Worm (Caenorhabditis elegans): ENCODE data around the gene F26F4.9.
A peak's percentile ranks its signal among the peaks of the same experiment; 100 is the strongest.
"Not testable (repeated sequence)": the region's sequence is repeated elsewhere in the genome, so short reads cannot be mapped to it uniquely, and the experiment has no call there.

The F26F4.9 gene

DNA sequence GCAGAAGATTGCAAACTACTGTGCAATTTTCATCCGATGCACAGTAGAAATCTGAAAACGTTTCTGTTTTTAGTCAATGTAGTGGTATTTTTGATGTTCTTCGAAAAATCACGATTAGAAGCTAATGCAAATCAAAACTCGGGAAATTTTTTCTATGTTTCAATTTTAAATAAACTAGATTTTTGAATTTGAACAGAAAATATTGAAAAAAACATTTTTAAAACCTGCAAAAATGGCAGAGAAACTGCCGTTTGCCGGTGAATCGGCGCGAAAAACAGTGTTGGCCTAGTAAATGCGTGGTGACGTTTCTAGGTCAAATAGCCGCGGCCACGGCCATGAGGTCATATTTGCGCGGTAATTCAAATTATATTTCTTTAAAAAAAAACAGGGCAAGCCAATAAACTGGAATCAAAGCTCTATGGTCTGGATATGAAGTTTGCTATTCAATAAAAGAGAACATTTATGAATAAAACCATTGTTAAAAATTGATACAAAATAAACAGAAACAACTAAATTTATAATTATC, 17.9 kb upstream of the F26F4.9 start, which contains the start of gene set-2 (continued):
- TF ChIP-seq ceh-34 (tag; optimal IDR thresholded peaks at IDR 0.05) (peak; percentile 34), odd-2 (tag; optimal IDR thresholded peaks at IDR 0.05) (no peak), nhr-232 (tag; optimal IDR thresholded peaks at IDR 0.05) (no peak), ceh-24 (tag; optimal IDR thresholded peaks at IDR 0.05) (no peak), ama-1 (optimal IDR thresholded peaks at IDR 0.05) (no peak), T23F11.4 (GFP tag; optimal IDR thresholded peaks at IDR 0.05) (no peak), rnt-1 (tag; optimal IDR thresholded peaks at IDR 0.05) (peak; percentile 55), ceh-31 (tag; optimal IDR thresholded peaks at IDR 0.05) (peak; percentile 93), ceh-14 (tag; optimal IDR thresholded peaks at IDR 0.05) (peak; percentile 34), pax-1 (tag; optimal IDR thresholded peaks at IDR 0.05) (no peak), C08G9.2 (tag; optimal IDR thresholded peaks at IDR 0.05) (peak; percentile 91)

DNA sequence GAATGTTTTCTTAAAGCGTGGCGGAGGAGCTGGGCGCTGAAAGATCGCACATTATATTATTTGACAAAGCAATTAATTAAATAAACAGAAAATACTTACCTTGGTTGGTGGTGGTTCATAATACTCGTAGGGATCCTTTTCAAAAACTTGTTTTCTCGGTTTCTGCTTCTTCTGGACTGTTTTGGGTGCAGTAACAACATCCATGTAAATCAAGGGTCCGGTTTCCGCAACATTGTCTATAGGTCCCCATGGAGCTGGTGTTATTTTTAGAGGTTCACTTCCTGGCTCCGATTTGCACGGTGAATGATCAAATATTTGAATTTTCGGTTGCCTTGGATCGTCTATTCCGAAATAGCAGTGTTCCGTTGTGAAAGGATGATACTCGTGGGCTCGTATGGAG, 11.8 kb upstream of the F26F4.9 start:
- TF ChIP-seq lin-11 (tag; optimal IDR thresholded peaks at IDR 0.05) (no peak), pha-4 (tag; optimal IDR thresholded peaks at IDR 0.05) (no peak), ceh-19 (GFP tag; optimal IDR thresholded peaks at IDR 0.05) (no peak), tbx-2 (tag; optimal IDR thresholded peaks at IDR 0.05) (no peak), unc-55 (GFP tag; optimal IDR thresholded peaks at IDR 0.05) (no peak), pros-1 (tag; optimal IDR thresholded peaks at IDR 0.05) (no peak), nhr-232 (tag; optimal IDR thresholded peaks at IDR 0.05) (no peak), K02D7.2 (tag; optimal IDR thresholded peaks at IDR 0.05) (no peak), fkh-10 (GFP tag; optimal IDR thresholded peaks at IDR 0.05) (no peak), nfya-1 (tag; optimal IDR thresholded peaks at IDR 0.05) (no peak), sdc-2 (tag; optimal IDR thresholded peaks at IDR 0.05) (no peak), tbx-7 (tag; optimal IDR thresholded peaks at IDR 0.05) (no peak), fax-1 (tag; optimal IDR thresholded peaks at IDR 0.05) (no peak), elt-2 (tag; optimal IDR thresholded peaks at IDR 0.05) (no peak)

DNA sequence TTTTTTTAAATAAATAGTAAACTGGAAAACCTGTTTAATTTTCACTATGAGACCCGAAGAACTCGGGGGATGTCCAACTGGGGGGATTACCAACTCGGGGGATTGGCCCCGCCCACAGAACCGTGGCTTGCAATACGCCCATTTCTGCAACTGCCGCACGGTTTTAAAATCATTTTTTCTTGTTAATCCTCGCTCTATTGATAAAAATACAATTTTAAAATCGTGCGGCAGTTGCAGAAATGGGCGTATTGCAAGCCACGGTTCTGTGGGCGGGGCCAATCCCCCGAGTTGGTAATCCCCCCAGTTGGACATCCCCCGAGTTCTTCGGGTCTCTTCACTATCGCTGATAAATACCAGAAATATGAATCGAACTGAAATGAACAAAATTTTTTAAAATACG, 9.7 kb upstream of the F26F4.9 start, which contains the start of gene mmab-1:
TSS of gene mmab-1 (minus strand) at position 95 of the 400 bp plus-strand sequence.
- TF ChIP-seq ceh-6 (GFP tag; optimal IDR thresholded peaks at IDR 0.05); hlh-6 (tag; optimal IDR thresholded peaks at IDR 0.05); fax-1 (tag; optimal IDR thresholded peaks at IDR 0.05): not testable (repeated sequence)

DNA sequence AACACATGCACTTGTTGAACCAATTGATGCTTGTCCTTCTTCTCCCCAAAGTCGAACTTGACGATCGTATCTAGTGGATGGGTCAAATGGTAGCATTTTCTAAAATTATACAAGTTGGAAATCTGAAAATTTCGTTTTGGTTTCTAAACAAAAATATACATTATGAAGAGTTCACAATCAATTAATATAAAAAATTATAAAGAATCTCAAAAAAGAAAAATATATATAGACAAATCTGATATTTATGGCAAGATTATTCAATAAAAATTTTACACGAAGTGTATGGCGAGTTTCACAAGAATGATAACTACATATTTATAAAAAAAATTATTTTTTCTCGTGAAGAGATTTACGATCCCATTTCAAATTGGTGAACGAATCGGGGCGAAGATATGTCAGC, 7.9 kb upstream of the F26F4.9 start, which contains the start of gene ula-1:
TSS of gene ula-1 (minus strand) at position 101 of the 400 bp plus-strand sequence.
- TF ChIP-seq C38D4.7 (GFP tag; optimal IDR thresholded peaks at IDR 0.05), result no peak
- no peak for TF ChIP-seq eyg-1 (tag; optimal IDR thresholded peaks at IDR 0.05)
- TF ChIP-seq hlh-30 (tag; optimal IDR thresholded peaks at IDR 0.05; ENCODE audit: insufficient read depth), result no peak
- no peak for TF ChIP-seq ets-4 (tag; optimal IDR thresholded peaks at IDR 0.05)
- TF ChIP-seq ahr-1 (tag; optimal IDR thresholded peaks at IDR 0.05), result no peak
- no peak for TF ChIP-seq pros-1 (tag; optimal IDR thresholded peaks at IDR 0.05)
- TF ChIP-seq pax-1 (tag; optimal IDR thresholded peaks at IDR 0.05), result no peak
- no peak for TF ChIP-seq ceh-31 (tag; optimal IDR thresholded peaks at IDR 0.05)
- TF ChIP-seq lin-11 (tag; optimal IDR thresholded peaks at IDR 0.05), result no peak
- TF ChIP-seq che-1 (tag; optimal IDR thresholded peaks at IDR 0.05), result no peak
- TF ChIP-seq odd-2 (tag; optimal IDR thresholded peaks at IDR 0.05), result no peak
- TF ChIP-seq hlh-6 (tag; optimal IDR thresholded peaks at IDR 0.05), result no peak
- TF ChIP-seq sox-2 (GFP tag; IDR thresholded peaks at IDR 0.05), result no peak
- TF ChIP-seq pag-3 (tag; optimal IDR thresholded peaks at IDR 0.05; ENCODE audit: borderline replicate concordance), result no peak
- no peak for TF ChIP-seq T23F11.4 (GFP tag; optimal IDR thresholded peaks at IDR 0.05)

DNA sequence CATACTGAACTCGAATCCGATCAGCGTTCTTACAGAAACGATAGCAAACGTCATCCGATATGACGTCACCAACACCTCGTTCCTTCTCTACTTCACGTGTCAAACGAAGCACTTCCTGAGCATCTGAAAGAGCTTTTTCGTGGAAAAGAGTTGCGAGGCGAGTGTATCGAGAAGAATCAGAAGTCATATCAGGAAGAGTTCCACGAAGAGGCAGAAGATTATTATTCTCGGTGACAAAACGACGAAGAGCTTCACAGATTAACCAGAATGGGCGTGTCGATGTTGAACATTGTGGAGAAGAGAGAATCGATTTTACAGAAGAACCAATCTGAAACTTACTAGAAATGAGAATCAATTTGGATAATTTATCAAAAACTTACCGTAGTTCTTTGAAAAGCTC, 6.6 kb upstream of the F26F4.9 start:
- TF ChIP-seq che-1 (tag; optimal IDR thresholded peaks at IDR 0.05), result no peak
- TF ChIP-seq K09A11.1 (tag; optimal IDR thresholded peaks at IDR 0.05; ENCODE audit: insufficient read depth), result no peak
- no peak for TF ChIP-seq unc-3 (GFP tag; conservative IDR thresholded peaks at IDR 0.05)
- no peak for TF ChIP-seq unc-3 (tag; optimal IDR thresholded peaks at IDR 0.05)
- no peak for TF ChIP-seq hlh-13 (GFP tag; optimal IDR thresholded peaks at IDR 0.05)
- no peak for TF ChIP-seq gmeb-2 (tag; optimal IDR thresholded peaks at IDR 0.05)
- TF ChIP-seq tbx-7 (tag; optimal IDR thresholded peaks at IDR 0.05), result no peak
- no peak for TF ChIP-seq zip-5 (tag; optimal IDR thresholded peaks at IDR 0.05)
- no peak for TF ChIP-seq elt-2 (tag; optimal IDR thresholded peaks at IDR 0.05)
- no peak for TF ChIP-seq ceh-19 (GFP tag; optimal IDR thresholded peaks at IDR 0.05)
- TF ChIP-seq sox-2 (GFP tag; IDR thresholded peaks at IDR 0.05), result no peak
- TF ChIP-seq Y22D7AL.16 (tag; optimal IDR thresholded peaks at IDR 0.05), result no peak
- TF ChIP-seq ceh-31 (tag; optimal IDR thresholded peaks at IDR 0.05), result no peak

All from whole organism, late embryonic.